Worm (Caenorhabditis elegans): Measurements from ENCODE around the gene sre-20.

The sre-20 gene

DNA sequence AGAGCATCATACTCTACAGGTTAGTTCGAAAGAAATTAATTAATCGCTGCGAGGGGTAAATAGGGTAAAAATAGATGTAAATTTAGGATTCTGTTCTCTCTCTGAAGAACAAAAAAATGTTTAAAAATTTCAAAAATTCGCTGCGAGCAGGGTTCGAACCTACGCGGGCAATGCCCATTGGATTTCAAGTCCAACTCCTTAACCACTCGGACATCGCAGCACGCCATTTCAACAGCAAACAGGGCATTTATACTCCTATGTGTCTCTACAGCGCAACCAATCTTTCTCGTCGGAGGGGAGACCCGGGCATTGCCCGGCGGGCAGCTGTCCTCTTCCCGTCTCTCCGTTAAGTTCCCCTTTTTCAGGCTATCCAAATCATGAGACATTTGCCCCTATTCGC lies 4.5 kb downstream of the sre-20 start:
- TF ChIP-seq B0336.3 (GFP tag; IDR thresholded peaks at IDR 0.05) (no peak), lsl-1 (GFP tag; optimal IDR thresholded peaks at IDR 0.05) (peak; percentile 37), nhr-27 (tag; optimal IDR thresholded peaks at IDR 0.05) (peak; percentile 17), madf-10 (tag; optimal IDR thresholded peaks at IDR 0.05) (peak; percentile 47), nhr-179 (tag; optimal IDR thresholded peaks at IDR 0.05) (no peak), nhr-90 (tag; optimal IDR thresholded peaks at IDR 0.05) (peak; percentile 75), chd-7 (tag; optimal IDR thresholded peaks at IDR 0.05) (peak; percentile 83), B0261.1 (tag; optimal IDR thresholded peaks at IDR 0.05) (peak; percentile 85), D2030.7 (GFP tag; IDR thresholded peaks at IDR 0.05) (peak; percentile 68), ztf-3 (GFP tag; optimal IDR thresholded peaks at IDR 0.05) (no peak), hlh-26 (GFP tag; conservative IDR thresholded peaks at IDR 0.05) (no peak), ekl-4 (GFP tag; IDR thresholded peaks at IDR 0.05) (peak; percentile 68; the same call in 1 of the 2 replicates), lin-40 (tag; optimal IDR thresholded peaks at IDR 0.05) (peak; percentile 14), nhr-80 (tag; optimal IDR thresholded peaks at IDR 0.05) (no peak), attf-5 (GFP tag; optimal IDR thresholded peaks at IDR 0.05) (peak; percentile 81), ztf-18 (tag; optimal IDR thresholded peaks at IDR 0.05) (peak; percentile 79), nhr-120 (GFP tag; IDR thresholded peaks at IDR 0.05) (0 out of 2 replicates have a peak, but pooled peaks have one; percentile 61), lsy-27 (tag; optimal IDR thresholded peaks at IDR 0.05; ENCODE audit: borderline replicate concordance, insufficient read depth) (peak; percentile 82), unc-130 (GFP tag; optimal IDR thresholded peaks at IDR 0.05) (peak; percentile 17), mel-28 (tag; optimal IDR thresholded peaks at IDR 0.05; ENCODE audit: borderline replicate concordance) (peak; percentile 17), bed-1 (GFP tag; IDR thresholded peaks at IDR 0.05) (no peak), ceh-79 (tag; optimal IDR thresholded peaks at IDR 0.05) (peak; percentile 69), ama-1 (optimal IDR thresholded peaks at IDR 0.05) (no peak), ama-1 (GFP tag; optimal IDR thresholded peaks at IDR 0.05) (peak in 1 of 2 experiments; percentile 76), Y79H2A.3 (GFP tag; conservative IDR thresholded peaks at IDR 0.05) (peak; percentile 84), ets-4 (GFP tag; optimal IDR thresholded peaks at IDR 0.05) (peak; percentile 74), repo-1 (tag; optimal IDR thresholded peaks at IDR 0.05) (peak; percentile 15), attf-3 (GFP tag; conservative IDR thresholded peaks at IDR 0.05) (peak; percentile 65), mes-4 (tag; optimal IDR thresholded peaks at IDR 0.05) (peak; percentile 35), nfyb-1 (GFP tag; IDR thresholded peaks at IDR 0.05) (peak; percentile 75), aptf-2 (GFP tag; conservative IDR thresholded peaks at IDR 0.05) (peak; percentile 64; the same call in 1 of the 2 replicates), sdz-38 (tag; optimal IDR thresholded peaks at IDR 0.05) (no peak), tbx-9 (tag; optimal IDR thresholded peaks at IDR 0.05; ENCODE audit: borderline replicate concordance) (no peak), aptf-3 (GFP tag; IDR thresholded peaks at IDR 0.05) (0 out of 2 replicates have a peak, but pooled peaks have one; percentile 26), rec-8 (tag; optimal IDR thresholded peaks at IDR 0.05) (peak; percentile 75 to 84), F23B12.7 (tag; optimal IDR thresholded peaks at IDR 0.05; ENCODE audit: insufficient read depth) (peak; percentile 83), F57A8.1 (GFP tag; optimal IDR thresholded peaks at IDR 0.05) (peak; percentile 68), C17E4.6 (GFP tag; IDR thresholded peaks at IDR 0.05) (0 out of 2 replicates have a peak, but pooled peaks have one; percentile 21), ccch-3 (GFP tag; optimal IDR thresholded peaks at IDR 0.05) (no peak), tbp1 (GFP tag; optimal IDR thresholded peaks at IDR 0.05) (peak; percentile 99), athp-1 (tag; optimal IDR thresholded peaks at IDR 0.05) (peak; percentile 72), let-607 (tag; optimal IDR thresholded peaks at IDR 0.05) (peak; percentile 8 to 22), K12H6.12 (tag; optimal IDR thresholded peaks at IDR 0.05) (peak; percentile 44), ceh-91 (GFP tag; IDR thresholded peaks at IDR 0.05) (peak; percentile 31; the same call in 1 of the 2 replicates), hmg-20 (GFP tag; IDR thresholded peaks at IDR 0.05) (peak; percentile 53; the same call in 1 of the 2 replicates), egrh-3 (GFP tag; IDR thresholded peaks at IDR 0.05) (0 out of 2 replicates have a peak, but pooled peaks have one; percentile 45), akir-1 (GFP tag; optimal IDR thresholded peaks at IDR 0.05) (no peak), ztf-26 (tag; optimal IDR thresholded peaks at IDR 0.05) (peak; percentile 51)
